Fruit fly (Drosophila melanogaster) Kc167 (cell line): ENCODE results near the gene CG10019.

Experiments
- Myc ChIP-seq: fragments of >200 bp; optimal IDR thresholded peaks from 2 replicates; lab custom pipeline; 2017; ENCODE audit warnings: missing external identifiers
- Sin3A ChIP-seq: fragments of >200 bp; optimal IDR thresholded peaks from 2 replicates; lab custom pipeline; 2018; ENCODE audit warnings: missing external identifiers
- h ChIP-seq: fragments of >200 bp; optimal IDR thresholded peaks from 3 replicates; lab custom pipeline; 2018; ENCODE audit warnings: missing external identifiers
- insv ChIP-seq: fragments of >200 bp; optimal IDR thresholded peaks from 3 replicates; lab custom pipeline; 2018; ENCODE audit warnings: missing external identifiers
- psq ChIP-seq: fragments of >200 bp; optimal IDR thresholded peaks from 2 replicates; lab custom pipeline; 2017; ENCODE audit warnings: missing external identifiers
- ttk ChIP-seq: sonication (Bioruptor generic); optimal IDR thresholded peaks from 2 replicates; lab custom pipeline; 2017; ENCODE audit warnings: missing external identifiers

CG10019 gene

DNA sequence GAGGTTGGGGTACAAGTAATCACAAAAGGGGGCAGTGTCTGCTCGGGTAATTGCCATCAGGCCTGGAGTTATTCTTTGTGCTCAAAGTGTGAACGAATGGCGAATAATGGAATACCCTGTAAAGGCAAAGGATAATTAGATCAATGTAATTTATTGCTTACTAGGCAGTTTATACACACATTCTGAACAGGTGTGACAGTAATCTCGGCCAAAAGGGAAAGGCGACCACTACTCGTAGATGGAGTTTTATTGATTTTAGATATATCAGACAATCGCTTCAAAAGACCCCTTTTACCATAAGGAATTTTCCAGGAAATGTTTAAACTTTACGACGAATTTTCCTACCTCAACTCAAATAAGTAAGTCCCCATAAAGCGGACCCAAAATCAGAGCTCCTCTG, 50.3 kb downstream of the CG10019 start:
- TF ChIP-seq Myc (lab: Kevin White, UChicago) (no peak), h (lab: Kevin White, UChicago) (no peak)

DNA sequence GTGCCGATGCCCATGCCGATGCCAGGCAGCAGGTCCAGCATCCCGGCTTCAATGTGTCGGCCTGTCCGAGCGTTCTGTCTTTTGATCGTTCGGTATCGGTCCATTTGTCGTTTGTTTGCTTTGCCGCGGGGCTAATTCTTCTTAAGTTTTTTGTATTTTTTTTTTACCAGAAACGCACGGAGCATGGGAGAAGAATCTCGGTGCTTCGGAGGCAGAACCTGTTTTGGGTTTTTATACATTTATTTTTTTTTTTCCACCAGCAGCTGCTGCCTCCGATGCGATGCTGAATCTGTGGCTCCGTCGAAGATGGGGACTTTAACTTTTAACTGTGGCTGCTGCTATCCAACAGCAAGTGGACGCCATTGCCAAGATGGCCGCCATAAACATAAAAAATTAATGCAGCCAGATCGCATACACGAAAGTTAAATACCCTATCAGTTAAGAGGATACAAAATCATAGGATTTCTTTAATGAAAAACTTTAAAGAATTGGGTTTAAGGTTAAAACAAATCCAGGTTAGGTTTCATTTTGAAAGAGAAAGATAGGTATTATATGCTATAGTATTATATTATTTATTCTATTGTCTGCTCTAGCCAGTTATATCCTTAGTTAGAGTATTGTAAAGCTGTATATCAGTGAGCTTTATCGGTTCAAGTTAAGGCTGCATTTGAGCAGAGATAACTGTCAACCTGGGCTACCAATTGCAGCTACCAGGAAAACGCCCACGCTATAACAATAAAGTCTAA, 51.0 kb downstream of the CG10019 start:
- TF ChIP-seq Sin3A (no peak), ttk (lab: Kevin White, UChicago) (no peak)

DNA sequence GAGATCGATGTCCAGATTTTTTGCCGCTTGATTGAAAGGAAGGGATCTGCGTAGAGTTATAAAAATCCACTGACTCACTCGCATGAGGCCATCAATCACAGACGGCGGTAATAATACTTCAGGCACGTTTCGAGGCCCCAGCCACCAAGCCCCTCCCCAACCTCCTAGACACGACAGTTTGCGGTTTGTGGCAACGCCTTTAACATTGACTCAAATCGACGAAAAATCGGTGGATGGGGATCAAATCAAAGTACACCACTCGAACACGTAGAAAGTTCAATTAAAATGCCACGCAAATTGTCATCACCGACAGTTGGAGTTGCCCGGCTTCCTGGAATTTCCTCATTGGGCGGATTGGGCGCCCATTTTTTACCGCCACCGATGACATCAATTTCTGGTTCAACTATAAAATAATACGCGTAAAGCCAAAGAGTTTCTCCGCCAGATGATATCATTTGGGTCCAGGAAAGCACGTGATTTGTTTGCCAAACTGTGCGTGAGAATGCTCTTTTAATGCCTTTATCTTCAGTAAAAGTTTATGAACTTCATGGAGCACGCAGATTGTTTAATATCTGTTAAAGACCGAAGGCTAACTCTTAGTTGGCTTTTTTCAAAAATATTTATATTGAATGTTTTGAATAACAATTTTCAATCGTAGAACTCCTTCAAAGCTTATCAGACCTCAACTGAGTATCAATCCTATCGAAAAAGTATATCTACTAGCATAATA, 54.2 kb downstream of the CG10019 start, which contains the start of gene CG31960:
CG31960 (plus strand) TSS at position 680 of the 730 bp plus-strand sequence.
- TF ChIP-seq psq (lab: Kevin White, UChicago) = no peak
- TF ChIP-seq insv = no peak
- TF ChIP-seq Myc (lab: Kevin White, UChicago) = no peak
- no peak for TF ChIP-seq ttk (lab: Kevin White, UChicago)
- TF ChIP-seq h (lab: Kevin White, UChicago) = no peak
- TF ChIP-seq Sin3A = no peak

DNA sequence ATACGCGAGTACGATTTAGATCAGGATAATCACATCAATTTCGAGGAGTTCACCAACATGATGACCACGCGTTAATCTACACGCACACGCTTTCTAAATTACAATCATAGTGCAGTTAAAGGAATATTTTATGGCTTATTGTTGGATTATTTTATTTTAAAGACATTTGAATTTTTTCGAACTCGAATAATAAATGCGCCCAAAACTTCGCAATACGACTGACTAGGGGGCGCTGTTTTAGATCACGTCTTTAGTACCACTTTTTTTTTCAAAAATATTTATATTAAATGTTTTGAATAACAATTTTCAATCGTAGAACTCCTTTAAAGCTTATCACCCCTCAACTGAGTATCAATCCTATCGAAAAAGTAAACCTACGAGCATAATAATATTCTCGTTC, 55.1 kb downstream of the CG10019 start:
- TF ChIP-seq Myc (lab: Kevin White, UChicago) (no peak), insv (no peak), psq (lab: Kevin White, UChicago) (no peak), h (lab: Kevin White, UChicago) (no peak), ttk (lab: Kevin White, UChicago) (no peak), Sin3A (no peak)

dm6 chr2L:3786246-3786645, 56.0 kb downstream of the CG10019 start:
- no peak for TF ChIP-seq psq (lab: Kevin White, UChicago)
- TF ChIP-seq Sin3A = no peak
- TF ChIP-seq ttk (lab: Kevin White, UChicago) = no peak
- no peak for TF ChIP-seq h (lab: Kevin White, UChicago)
- TF ChIP-seq Myc (lab: Kevin White, UChicago) = no peak
- no peak for TF ChIP-seq insv

- TF ChIP-seq ttk (lab: Kevin White, UChicago) (no peak), psq (lab: Kevin White, UChicago) (no peak), insv (no peak), Sin3A (no peak), Myc (lab: Kevin White, UChicago) (no peak), h (lab: Kevin White, UChicago) (no peak)
Measured at dm6 chr2L:3787028-3787427, 56.8 kb downstream of the CG10019 start, which contains the start of gene bark. bark (plus strand) TSS chr2L:3787167.

DNA sequence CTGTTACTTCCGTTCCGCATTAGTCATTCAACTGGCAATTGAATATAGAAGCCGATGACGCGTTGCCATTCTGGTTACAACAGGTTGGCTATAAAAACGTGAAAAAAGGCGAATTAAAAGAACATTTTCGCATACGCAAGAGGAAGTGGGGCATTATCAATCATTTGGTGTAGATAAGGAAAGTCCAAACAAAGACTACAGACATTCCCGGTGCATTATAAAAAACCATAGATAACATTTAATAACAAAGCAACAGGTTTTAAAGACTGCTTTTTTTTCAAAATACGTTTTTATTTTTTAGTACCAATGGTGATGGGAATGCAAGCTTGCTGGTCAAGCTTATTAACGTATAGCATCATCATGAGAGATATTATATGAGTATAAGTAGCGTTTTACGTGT, 57.9 kb downstream of the CG10019 start:
- TF ChIP-seq ttk (lab: Kevin White, UChicago) = no peak
- TF ChIP-seq h (lab: Kevin White, UChicago) = no peak
- TF ChIP-seq insv = no peak
- TF ChIP-seq Myc (lab: Kevin White, UChicago) = no peak
- TF ChIP-seq psq (lab: Kevin White, UChicago) = no peak
- TF ChIP-seq Sin3A = no peak

DNA sequence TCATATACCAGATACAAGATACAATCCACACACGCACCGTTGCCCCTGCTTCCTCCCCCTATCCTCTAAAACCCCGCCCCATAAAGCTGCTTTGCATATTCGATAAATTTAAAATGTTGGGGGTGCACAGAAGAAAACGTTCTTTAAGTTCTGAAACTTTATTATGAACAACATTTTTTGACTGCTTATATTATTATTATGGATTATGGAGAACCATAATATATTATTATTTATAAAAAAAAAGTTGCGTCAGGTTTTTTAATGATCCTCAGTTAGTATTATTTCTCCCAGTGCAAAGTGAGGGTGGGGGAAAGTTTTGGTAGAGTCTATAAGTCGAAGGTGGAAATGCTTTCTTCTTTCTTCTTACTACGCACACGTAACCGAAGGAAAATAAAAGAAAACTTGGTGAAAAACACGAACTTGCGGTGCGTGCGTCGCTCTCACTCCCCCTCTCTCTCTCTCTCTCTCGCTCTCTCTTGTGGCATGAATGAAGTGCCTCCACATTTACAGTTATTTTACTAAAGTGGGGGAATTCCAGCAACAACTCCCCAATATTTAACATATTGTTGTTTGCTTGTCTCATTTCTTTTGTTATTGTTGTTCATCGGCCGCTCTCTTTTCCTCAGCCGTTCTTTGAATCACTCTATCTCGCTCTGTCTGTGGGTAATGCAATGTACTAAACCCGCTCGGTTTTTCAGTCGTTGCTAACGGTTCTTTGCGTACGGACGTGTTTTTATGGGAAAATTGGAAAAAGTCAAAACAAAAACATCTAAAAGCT, 59.2 kb downstream of the CG10019 start:
- no peak for TF ChIP-seq ttk (lab: Kevin White, UChicago)
- no peak for TF ChIP-seq Myc (lab: Kevin White, UChicago)
- no peak for TF ChIP-seq Sin3A
- no peak for TF ChIP-seq insv
- no peak for TF ChIP-seq h (lab: Kevin White, UChicago)
- no peak for TF ChIP-seq psq (lab: Kevin White, UChicago)

dm6 chr2L:3791629-3792028, 61.4 kb downstream of the CG10019 start:
- TF ChIP-seq Sin3A = no peak
- TF ChIP-seq Myc (lab: Kevin White, UChicago) = no peak
- TF ChIP-seq h (lab: Kevin White, UChicago) = no peak
- TF ChIP-seq ttk (lab: Kevin White, UChicago) = no peak
- TF ChIP-seq psq (lab: Kevin White, UChicago) = no peak
- no peak for TF ChIP-seq insv

DNA sequence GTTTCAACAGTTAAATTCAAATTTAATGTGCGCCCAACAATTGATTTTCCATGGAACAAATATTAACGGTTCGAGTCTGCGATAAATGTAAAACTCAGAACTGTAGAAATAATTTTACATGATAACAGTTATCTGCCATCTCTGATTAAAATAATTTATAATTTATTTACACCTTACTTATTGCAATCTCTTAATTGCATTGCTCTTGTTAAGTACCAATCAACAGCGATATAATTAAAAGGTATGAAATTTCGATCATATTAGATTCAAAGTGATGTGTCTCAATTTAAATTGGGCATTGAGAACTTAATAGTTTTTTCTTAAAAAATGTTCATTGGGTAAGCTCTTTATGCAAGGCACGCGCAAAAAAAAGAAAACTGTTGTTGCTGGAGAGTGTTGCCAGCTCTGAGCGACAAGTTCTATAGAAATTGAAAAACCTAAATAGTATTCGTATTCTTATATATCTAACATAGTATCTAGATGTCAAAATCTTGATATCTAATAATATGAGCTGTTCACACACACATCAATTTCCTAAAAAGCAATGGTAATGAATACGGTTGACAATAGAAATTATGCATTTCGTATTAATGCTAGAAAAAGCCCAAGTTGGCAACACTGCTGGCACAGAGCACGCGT, 72.7 kb downstream of the CG10019 start:
- TF ChIP-seq ttk (lab: Kevin White, UChicago) (no peak), Myc (lab: Kevin White, UChicago) (no peak), h (lab: Kevin White, UChicago) (no peak), Sin3A (no peak), psq (lab: Kevin White, UChicago) (no peak), insv (no peak)

- TF ChIP-seq Myc (lab: Kevin White, UChicago) (no peak), h (lab: Kevin White, UChicago) (no peak)
Measured at dm6 chr2L:3803466-3804143, 73.3 kb downstream of the CG10019 start, which contains the start of gene Reph. Reph (plus strand) TSS chr2L:3803545.
